Worm (Caenorhabditis elegans): ENCODE measurements around the gene C03B1.1.
A peak's percentile ranks its signal among the peaks of the same experiment; 100 is the strongest.

C03B1.1 gene

ce11 chrX:6391491-6391890 is 16.9 kb downstream of the C03B1.1 start, which contains the start of gene igcm-2:
Gene igcm-2, minus strand, starts transcription at chrX:6391591.
- TF ChIP-seq ztf-23 (GFP tag; IDR thresholded peaks at IDR 0.05) (no peak), T22C8.4 (GFP tag; IDR thresholded peaks at IDR 0.05) (no peak), ztf-29 (GFP tag; IDR thresholded peaks at IDR 0.05) (no peak), ref-1 (GFP tag; conservative IDR thresholded peaks at IDR 0.05) (no peak), klf-2 (GFP tag; conservative IDR thresholded peaks at IDR 0.05) (no peak), tab-1 (GFP tag; IDR thresholded peaks at IDR 0.05) (no peak), flt-1 (GFP tag; IDR thresholded peaks at IDR 0.05) (no peak), med-1 (GFP tag; optimal IDR thresholded peaks at IDR 0.05; ENCODE audit: insufficient read depth) (no peak), cog-1 (tag; optimal IDR thresholded peaks at IDR 0.05) (no peak)

- no peak for TF ChIP-seq med-1 (GFP tag; optimal IDR thresholded peaks at IDR 0.05; ENCODE audit: insufficient read depth)
- TF ChIP-seq cog-1 (tag; optimal IDR thresholded peaks at IDR 0.05): no peak
These were observed 24.9 kb downstream of the C03B1.1 start for ce11 chrX:6399450-6399849.

ce11 chrX:6403122-6403521 is 28.6 kb downstream of the C03B1.1 start, which contains the start of gene glt-4:
Gene glt-4, plus strand, starts transcription at chrX:6403422.
- no peak for TF ChIP-seq cog-1 (tag; optimal IDR thresholded peaks at IDR 0.05)

- TF ChIP-seq ref-1 (GFP tag; conservative IDR thresholded peaks at IDR 0.05): no peak
- TF ChIP-seq klf-2 (GFP tag; conservative IDR thresholded peaks at IDR 0.05): no peak
- no peak for TF ChIP-seq T22C8.4 (GFP tag; IDR thresholded peaks at IDR 0.05)
- no peak for TF ChIP-seq ztf-29 (GFP tag; IDR thresholded peaks at IDR 0.05)
- TF ChIP-seq med-1 (GFP tag; optimal IDR thresholded peaks at IDR 0.05; ENCODE audit: insufficient read depth): no peak
- TF ChIP-seq flt-1 (GFP tag; IDR thresholded peaks at IDR 0.05): no peak
- no peak for TF ChIP-seq cog-1 (tag; optimal IDR thresholded peaks at IDR 0.05)
- no peak for TF ChIP-seq tab-1 (GFP tag; IDR thresholded peaks at IDR 0.05)
- no peak for TF ChIP-seq ztf-23 (GFP tag; IDR thresholded peaks at IDR 0.05)
These were observed 31.4 kb downstream of the C03B1.1 start for ce11 chrX:6405905-6406304.

ce11 chrX:6407805-6408204 is 33.3 kb downstream of the C03B1.1 start:
- no peak for TF ChIP-seq cog-1 (tag; optimal IDR thresholded peaks at IDR 0.05)
- TF ChIP-seq flt-1 (GFP tag; IDR thresholded peaks at IDR 0.05): no peak
- no peak for TF ChIP-seq klf-2 (GFP tag; conservative IDR thresholded peaks at IDR 0.05)
- no peak for TF ChIP-seq tab-1 (GFP tag; IDR thresholded peaks at IDR 0.05)

- TF ChIP-seq med-1 (GFP tag; optimal IDR thresholded peaks at IDR 0.05; ENCODE audit: insufficient read depth) (no peak), tab-1 (GFP tag; IDR thresholded peaks at IDR 0.05) (no peak), T22C8.4 (GFP tag; IDR thresholded peaks at IDR 0.05) (no peak), cog-1 (tag; optimal IDR thresholded peaks at IDR 0.05) (no peak), klf-2 (GFP tag; conservative IDR thresholded peaks at IDR 0.05) (no peak), flt-1 (GFP tag; IDR thresholded peaks at IDR 0.05) (no peak), ztf-29 (GFP tag; IDR thresholded peaks at IDR 0.05) (no peak), ref-1 (GFP tag; conservative IDR thresholded peaks at IDR 0.05) (no peak), ztf-23 (GFP tag; IDR thresholded peaks at IDR 0.05) (no peak)
These were observed 33.7 kb downstream of the C03B1.1 start for ce11 chrX:6408286-6408685.

- TF ChIP-seq cog-1 (tag; optimal IDR thresholded peaks at IDR 0.05): no peak
- TF ChIP-seq med-1 (GFP tag; optimal IDR thresholded peaks at IDR 0.05; ENCODE audit: insufficient read depth): no peak
- TF ChIP-seq ref-1 (GFP tag; conservative IDR thresholded peaks at IDR 0.05): no peak
- no peak for TF ChIP-seq flt-1 (GFP tag; IDR thresholded peaks at IDR 0.05)
- no peak for TF ChIP-seq ztf-23 (GFP tag; IDR thresholded peaks at IDR 0.05)
- no peak for TF ChIP-seq klf-2 (GFP tag; conservative IDR thresholded peaks at IDR 0.05)
- TF ChIP-seq tab-1 (GFP tag; IDR thresholded peaks at IDR 0.05): no peak
- no peak for TF ChIP-seq ztf-29 (GFP tag; IDR thresholded peaks at IDR 0.05)
These were observed 34.2 kb downstream of the C03B1.1 start for ce11 chrX:6408713-6409112.

- TF ChIP-seq flt-1 (GFP tag; IDR thresholded peaks at IDR 0.05) (no peak), cog-1 (tag; optimal IDR thresholded peaks at IDR 0.05) (peak; percentile 61), ref-1 (GFP tag; conservative IDR thresholded peaks at IDR 0.05) (no peak), ztf-23 (GFP tag; IDR thresholded peaks at IDR 0.05) (0 out of 2 replicates have a peak, but pooled peaks have one; percentile 30), klf-2 (GFP tag; conservative IDR thresholded peaks at IDR 0.05) (no peak), ztf-29 (GFP tag; IDR thresholded peaks at IDR 0.05) (no peak), med-1 (GFP tag; optimal IDR thresholded peaks at IDR 0.05; ENCODE audit: insufficient read depth) (no peak)
These were observed 35.7 kb downstream of the C03B1.1 start, which contains the start of gene mup-2 for ce11 chrX:6410177-6410765. Gene mup-2, minus strand, starts transcription at chrX:6410227.

ce11 chrX:6412575-6412974 is 38.0 kb downstream of the C03B1.1 start, which contains the start of gene T22E5.1:
Gene T22E5.1, plus strand, starts transcription at chrX:6412875.
- no peak for TF ChIP-seq ref-1 (GFP tag; conservative IDR thresholded peaks at IDR 0.05)
- no peak for TF ChIP-seq flt-1 (GFP tag; IDR thresholded peaks at IDR 0.05)
- TF ChIP-seq cog-1 (tag; optimal IDR thresholded peaks at IDR 0.05): no peak
- no peak for TF ChIP-seq ztf-29 (GFP tag; IDR thresholded peaks at IDR 0.05)
- no peak for TF ChIP-seq T22C8.4 (GFP tag; IDR thresholded peaks at IDR 0.05)

ce11 chrX:6413583-6413982 is 39.0 kb downstream of the C03B1.1 start:
- no peak for TF ChIP-seq flt-1 (GFP tag; IDR thresholded peaks at IDR 0.05)
- TF ChIP-seq T22C8.4 (GFP tag; IDR thresholded peaks at IDR 0.05): no peak
- TF ChIP-seq ref-1 (GFP tag; conservative IDR thresholded peaks at IDR 0.05): no peak
- no peak for TF ChIP-seq klf-2 (GFP tag; conservative IDR thresholded peaks at IDR 0.05)
- no peak for TF ChIP-seq cog-1 (tag; optimal IDR thresholded peaks at IDR 0.05)
- no peak for TF ChIP-seq tab-1 (GFP tag; IDR thresholded peaks at IDR 0.05)
- TF ChIP-seq ztf-23 (GFP tag; IDR thresholded peaks at IDR 0.05): no peak
- TF ChIP-seq ztf-29 (GFP tag; IDR thresholded peaks at IDR 0.05): no peak
- TF ChIP-seq med-1 (GFP tag; optimal IDR thresholded peaks at IDR 0.05; ENCODE audit: insufficient read depth): no peak

All from whole organism, midembryonic.